Worm (Caenorhabditis elegans): ENCODE data around the gene E02H4.7.

The E02H4.7 gene

DNA sequence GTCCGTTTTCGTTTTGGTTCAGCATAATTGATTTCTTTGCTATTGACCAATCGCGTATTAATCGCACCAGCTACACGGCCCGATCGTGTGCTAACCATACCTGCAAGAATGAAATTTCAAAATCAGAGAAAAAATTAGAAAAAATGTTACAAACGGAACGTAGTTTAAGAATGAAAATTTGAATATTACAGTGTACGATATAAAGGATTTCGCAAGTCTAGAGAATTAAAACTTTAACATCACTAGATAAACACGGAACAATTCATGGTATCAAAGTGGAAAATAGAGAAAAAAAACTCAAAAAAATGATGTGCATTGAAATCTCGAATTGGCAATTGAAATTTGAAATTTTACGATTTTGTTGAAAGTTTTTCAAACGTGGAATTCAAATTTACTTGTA lies 40.5 kb downstream of the E02H4.7 start, which contains the start of gene madd-3:
madd-3 (minus strand) TSS at position 101 of the 400 bp plus-strand sequence.
- TF ChIP-seq lin-15B (tag; optimal IDR thresholded peaks at IDR 0.05) (no peak), lim-7 (GFP tag; IDR thresholded peaks at IDR 0.05) (no peak), fkh-10 (GFP tag; optimal IDR thresholded peaks at IDR 0.05) (no peak), dpl-1 (GFP tag; optimal IDR thresholded peaks at IDR 0.05) (no peak), spr-3 (GFP tag; optimal IDR thresholded peaks at IDR 0.05) (no peak), gei-8 (GFP tag; optimal IDR thresholded peaks at IDR 0.05) (no peak), hlh-30 (tag; optimal IDR thresholded peaks at IDR 0.05; ENCODE audit: insufficient read depth) (no peak), nhr-48 (tag; optimal IDR thresholded peaks at IDR 0.05) (no peak)

DNA sequence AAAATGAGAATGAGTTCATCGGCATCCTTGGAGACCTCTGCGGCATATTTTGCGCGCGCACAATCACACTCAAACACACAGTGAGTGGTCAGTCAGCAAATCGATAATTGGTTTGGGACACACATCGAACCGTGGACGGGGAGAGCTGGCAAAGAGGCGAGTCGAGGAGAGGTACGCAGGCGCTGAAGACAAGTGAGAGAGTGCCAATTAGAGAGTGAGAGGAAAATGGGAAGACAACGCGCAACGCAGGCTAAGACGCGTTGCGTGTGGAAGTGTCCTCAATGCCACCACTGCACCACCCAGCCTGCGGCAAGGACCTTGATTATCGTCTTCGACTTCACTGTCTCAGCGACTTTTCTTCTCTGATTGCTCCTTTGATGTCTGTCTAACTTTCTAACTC lies 41.1 kb downstream of the E02H4.7 start:
- TF ChIP-seq nhr-77 (tag; optimal IDR thresholded peaks at IDR 0.05) (peak; percentile 14), lir-3 (tag; optimal IDR thresholded peaks at IDR 0.05) (no peak), F44E2.7 (GFP tag; IDR thresholded peaks at IDR 0.05) (no peak), tag-97 (GFP tag; IDR thresholded peaks at IDR 0.05) (no peak), snpc-4 (tag; optimal IDR thresholded peaks at IDR 0.05) (no peak), ctbp-1 (GFP tag; IDR thresholded peaks at IDR 0.05) (peak; percentile 63; the same call in 1 of the 2 replicates), nhr-11 (tag; optimal IDR thresholded peaks at IDR 0.05) (peak; percentile 59), ceh-32 (tag; optimal IDR thresholded peaks at IDR 0.05; ENCODE audit: poor library complexity) (no peak), ces-1 (GFP tag; optimal IDR thresholded peaks at IDR 0.05) (no peak), egl-43 (GFP tag; IDR thresholded peaks at IDR 0.05) (peak; percentile 79), mes-2 (tag; optimal IDR thresholded peaks at IDR 0.05; ENCODE audit: poor library complexity, severe bottlenecking) (peak; percentile 72), lin-39 (tag; optimal IDR thresholded peaks at IDR 0.05) (no peak), nhr-48 (tag; optimal IDR thresholded peaks at IDR 0.05) (peak; percentile 37), unc-39 (tag; optimal IDR thresholded peaks at IDR 0.05) (no peak), lim-7 (GFP tag; IDR thresholded peaks at IDR 0.05) (peak; percentile 46; the same call in 1 of the 2 replicates), Y105C5A.15 (GFP tag; IDR thresholded peaks at IDR 0.05) (no peak), vab-7 (GFP tag; IDR thresholded peaks at IDR 0.05) (no peak), gei-8 (GFP tag; optimal IDR thresholded peaks at IDR 0.05) (no peak), egl-27 (tag; optimal IDR thresholded peaks at IDR 0.05) (no peak), Y5F2A.4 (GFP tag; optimal IDR thresholded peaks at IDR 0.05) (no peak), dmd-8 (GFP tag; IDR thresholded peaks at IDR 0.05) (no peak), ztf-7 (tag; optimal IDR thresholded peaks at IDR 0.05) (no peak), ceh-44 (GFP tag; IDR thresholded peaks at IDR 0.05) (no peak), ama-1 (optimal IDR thresholded peaks at IDR 0.05) (no peak), zfp-2 (tag; optimal IDR thresholded peaks at IDR 0.05) (no peak), zip-2 (tag; optimal IDR thresholded peaks at IDR 0.05) (no peak), arid-1 (GFP tag; conservative IDR thresholded peaks at IDR 0.05) (no peak), dmd-9 (GFP tag; IDR thresholded peaks at IDR 0.05) (no peak), rbr-2 (tag; optimal IDR thresholded peaks at IDR 0.05) (peak; percentile 78), zfp-3 (GFP tag; conservative IDR thresholded peaks at IDR 0.05) (no peak), saeg-2 (GFP tag; IDR thresholded peaks at IDR 0.05) (no peak), nhr-76 (tag; optimal IDR thresholded peaks at IDR 0.05) (no peak), F10B5.3 (tag; optimal IDR thresholded peaks at IDR 0.05) (no peak), ceh-20 (GFP tag; IDR thresholded peaks at IDR 0.05) (peak; percentile 79), hmg-1.1 (GFP tag; IDR thresholded peaks at IDR 0.05) (peak; percentile 73), ceh-28 (tag; optimal IDR thresholded peaks at IDR 0.05) (peak; percentile 83), unc-130 (GFP tag; optimal IDR thresholded peaks at IDR 0.05) (no peak), nhr-42 (GFP tag; IDR thresholded peaks at IDR 0.05) (no peak), mep-1 (tag; optimal IDR thresholded peaks at IDR 0.05) (peak; percentile 86), aly-2 (tag; optimal IDR thresholded peaks at IDR 0.05) (no peak), mxl-2 (GFP tag; conservative IDR thresholded peaks at IDR 0.05) (no peak), madf-5 (GFP tag; IDR thresholded peaks at IDR 0.05) (0 out of 4 replicates have a peak, but pooled peaks of 1 of the 2 experiments have one; percentile 48), zag-1 (tag; optimal IDR thresholded peaks at IDR 0.05) (no peak), lin-15B (tag; optimal IDR thresholded peaks at IDR 0.05) (no peak), hif-1 (tag; optimal IDR thresholded peaks at IDR 0.05) (peak; percentile 34 to 65), daf-8 (GFP tag; IDR thresholded peaks at IDR 0.05) (no peak)
